Worm (Caenorhabditis elegans): Measurements from ENCODE around the gene Y81B9A.1.

DNA sequence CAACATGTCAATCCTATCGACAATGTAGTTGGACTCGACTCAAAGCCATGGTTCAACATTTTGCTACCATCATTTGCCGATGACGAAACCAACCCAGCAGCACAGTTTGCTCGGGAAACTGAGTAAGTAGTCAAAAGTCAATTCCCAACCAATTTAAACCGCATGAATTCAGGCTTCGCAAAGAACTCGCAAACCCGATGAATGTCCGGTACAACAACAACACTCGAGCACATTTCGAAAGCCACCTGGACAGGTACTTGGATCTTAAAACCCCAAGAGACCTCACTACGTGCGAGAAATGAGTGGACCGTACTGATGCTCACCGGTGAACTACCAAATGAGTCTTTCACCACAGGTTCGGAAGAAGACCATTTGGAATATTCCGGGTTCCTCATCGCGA lies 1.8 kb downstream of the Y81B9A.1 start:
- TF ChIP-seq nhr-237 (tag; optimal IDR thresholded peaks at IDR 0.05), result no peak
- no peak for TF ChIP-seq mep-1 (tag; optimal IDR thresholded peaks at IDR 0.05)
- no peak for TF ChIP-seq hmg-1.1 (GFP tag; IDR thresholded peaks at IDR 0.05)
- TF ChIP-seq lin-15B (tag; optimal IDR thresholded peaks at IDR 0.05), result no peak
- no peak for TF ChIP-seq pha-4 (GFP tag; IDR thresholded peaks at IDR 0.05)
- TF ChIP-seq pha-4 (tag; optimal IDR thresholded peaks at IDR 0.05), result no peak
- no peak for TF ChIP-seq ceh-62 (tag; optimal IDR thresholded peaks at IDR 0.05)
- peak in 1 of 2 experiments; percentile 70 for TF ChIP-seq unc-62 (GFP tag; optimal IDR thresholded peaks at IDR 0.05 in 1 of 2)
- no peak for TF ChIP-seq unc-62 (tag; optimal IDR thresholded peaks at IDR 0.05)

All from whole organism, L4 larva.